Fruit fly (Drosophila melanogaster): ENCODE measurements around the gene CG3226.

The CG3226 gene

dm6 chrX:6699255-6699885, 45.3 kb upstream of the CG3226 start, which contains the start of gene CG14441 (continued):
- TF ChIP-seq CG4617 (GFP tag; optimal IDR thresholded peaks at IDR 0.05; ENCODE audit: borderline replicate concordance) (no peak), CG2120 (GFP tag; optimal IDR thresholded peaks at IDR 0.05) (peak; percentile 65), onecut (GFP tag; IDR thresholded peaks at IDR 0.05) (no peak), CG2712 (tag; optimal IDR thresholded peaks at IDR 0.05) (peak; percentile 51), sd (tag; optimal IDR thresholded peaks at IDR 0.05) (peak; percentile 73), insv (GFP tag; optimal IDR thresholded peaks at IDR 0.05) (peak in 1 of 2 experiments; percentile 44), Sry-β (GFP tag; optimal IDR thresholded peaks at IDR 0.05) (peak; percentile 96), CG12155 (GFP tag; optimal IDR thresholded peaks at IDR 0.05) (peak; percentile 26), Fer2 (tag; optimal IDR thresholded peaks at IDR 0.05) (peak; percentile 31), CoRest (tag; optimal IDR thresholded peaks at IDR 0.05) (peak; percentile 12), Camta (GFP tag; optimal IDR thresholded peaks at IDR 0.05) (peak; percentile 30), CG6689 (GFP tag; IDR thresholded peaks at IDR 0.05) (no peak), CG18619 (GFP tag; optimal IDR thresholded peaks at IDR 0.05) (peak; percentile 47), Atf-2 (GFP tag; optimal IDR thresholded peaks at IDR 0.05) (peak; percentile 32), gcm2 (GFP tag; optimal IDR thresholded peaks at IDR 0.05) (no peak), pzg (GFP tag; optimal IDR thresholded peaks at IDR 0.05) (peak; percentile 10), sr (GFP tag; IDR thresholded peaks at IDR 0.05) (no peak), Ada2b (GFP tag; IDR thresholded peaks at IDR 0.05) (no peak), rib (GFP tag; IDR thresholded peaks at IDR 0.05) (no peak), Hsf (GFP tag; optimal IDR thresholded peaks at IDR 0.05) (peak; percentile 26), schlank (tag; optimal IDR thresholded peaks at IDR 0.05) (peak; percentile 21), CG8478 (optimal IDR thresholded peaks at IDR 0.05) (no peak), CG8089 (GFP tag; optimal IDR thresholded peaks at IDR 0.05) (peak; percentile 26), trh (GFP tag; optimal IDR thresholded peaks at IDR 0.05) (no peak), Dip3 (GFP tag; optimal IDR thresholded peaks at IDR 0.05) (no peak), CG1233 (GFP tag; optimal IDR thresholded peaks at IDR 0.05) (peak; percentile 8), CG12942 (GFP tag; optimal IDR thresholded peaks at IDR 0.05) (no peak), fd96Cb (tag; optimal IDR thresholded peaks at IDR 0.05) (no peak), CG1529 (GFP tag; optimal IDR thresholded peaks at IDR 0.05) (peak; percentile 20), CG13894 (tag; optimal IDR thresholded peaks at IDR 0.05) (peak; percentile 77), Abd-B (GFP tag; optimal IDR thresholded peaks at IDR 0.05) (no peak), CG8944 (GFP tag; optimal IDR thresholded peaks at IDR 0.05) (no peak), NfI (GFP tag; optimal IDR thresholded peaks at IDR 0.05) (peak; percentile 43), Xbp1 (GFP tag; optimal IDR thresholded peaks at IDR 0.05) (peak; percentile 8), Rfx (GFP tag; IDR thresholded peaks at IDR 0.05) (peak; percentile 53), Spps (tag; optimal IDR thresholded peaks at IDR 0.05) (peak; percentile 22), Lhr (GFP tag; optimal IDR thresholded peaks at IDR 0.05) (no peak), CG4424 (GFP tag; optimal IDR thresholded peaks at IDR 0.05) (peak; percentile 16), CG4328 (GFP tag; optimal IDR thresholded peaks at IDR 0.05) (peak; percentile 26), CG10462 (GFP tag; optimal IDR thresholded peaks at IDR 0.05) (no peak), jigr1 (GFP tag; IDR thresholded peaks at IDR 0.05) (no peak), CG1603 (tag; optimal IDR thresholded peaks at IDR 0.05) (peak; percentile 32), zf30C (GFP tag; optimal IDR thresholded peaks at IDR 0.05) (no peak), sob (GFP tag; IDR thresholded peaks at IDR 0.05) (0 out of 2 replicates have a peak, but pooled peaks have one; percentile 34), oc (tag; optimal IDR thresholded peaks at IDR 0.05) (no peak), esg (GFP tag; conservative IDR thresholded peaks at IDR 0.05) (no peak), ewg (GFP tag; optimal IDR thresholded peaks at IDR 0.05) (no peak), inv (GFP tag; IDR thresholded peaks at IDR 0.05; ENCODE audit: partially characterized antibody) (peak; percentile 95), CG30403 (GFP tag; optimal IDR thresholded peaks at IDR 0.05) (peak; percentile 13), Ets65A (GFP tag) (no peak), CG8765 (GFP tag; IDR thresholded peaks at IDR 0.05) (no peak)

Data from whole organism, embryonic.